Fruit fly (Drosophila melanogaster) whole organism, embryonic: Measurements from ENCODE around the gene Arp2.

Experiments
- Asciz ChIP-seq: fragments of 200-800 bp; sonication (Bioruptor generic); optimal IDR thresholded peaks from 2 replicates; lab custom pipeline; 2017; ENCODE audit warnings: missing biosample characterization, mild to moderate bottlenecking, missing genetic modification characterization, missing genetic modification reagents
- CG11247 ChIP-seq: fragments of 200-800 bp; sonication (Bioruptor generic); IDR thresholded peaks from 2 replicates; pipeline ENCODE4 v1.3.6; 2022; ENCODE audit warnings: missing biosample characterization, missing genetic modification characterization
- CG11723 ChIP-seq: fragments of 200-800 bp; sonication (Bioruptor generic); optimal IDR thresholded peaks from 2 replicates; lab custom pipeline; 2017; ENCODE audit warnings: missing biosample characterization, mild to moderate bottlenecking, missing genetic modification characterization
- CG12659 ChIP-seq: fragments of 200-800 bp; sonication (Bioruptor generic); optimal IDR thresholded peaks from 3 replicates; lab custom pipeline; 2017; ENCODE audit warnings: mild to moderate bottlenecking, missing biosample characterization, missing genetic modification reagents, missing genetic modification characterization
- CG12744 ChIP-seq: fragments of 200-800 bp; sonication (Bioruptor generic); optimal IDR thresholded peaks from 2 replicates; lab custom pipeline; 2016; ENCODE audit warnings: missing biosample characterization, missing genetic modification characterization
- CG12942 ChIP-seq: fragments of 200-800 bp; sonication (Bioruptor generic); optimal IDR thresholded peaks from 3 replicates; lab custom pipeline; 2016; ENCODE audit warnings: missing biosample characterization, missing genetic modification characterization
- CG13894 ChIP-seq: fragments of 200-800 bp; sonication (Bioruptor generic); optimal IDR thresholded peaks from 3 replicates; lab custom pipeline; 2018; ENCODE audit warnings: missing biosample characterization, mild to moderate bottlenecking, missing genetic modification characterization, moderate library complexity
- CG15011 ChIP-seq: fragments of 200-800 bp; sonication (Bioruptor generic); optimal IDR thresholded peaks from 3 replicates; lab custom pipeline; 2018; ENCODE audit warnings: missing biosample characterization, mild to moderate bottlenecking, missing genetic modification characterization
- CG16863 ChIP-seq: fragments of 200-800 bp; sonication (Bioruptor generic); optimal IDR thresholded peaks from 3 replicates; lab custom pipeline; 2016; ENCODE audit warnings: missing biosample characterization, missing genetic modification characterization
- CG2116 ChIP-seq: fragments of 200-800 bp; sonication (Bioruptor generic); optimal IDR thresholded peaks from 3 replicates; lab custom pipeline; 2018; ENCODE audit warnings: missing biosample characterization, mild to moderate bottlenecking, missing genetic modification characterization
- CG2199 ChIP-seq: fragments of 200-800 bp; sonication (Bioruptor generic); IDR thresholded peaks from 3 replicates; pipeline ENCODE4 v1.3.6; 2022; ENCODE audit warnings: missing biosample characterization, missing genetic modification characterization
- CG3281 ChIP-seq: fragments of 200-800 bp; sonication (Bioruptor generic); optimal IDR thresholded peaks from 3 replicates; lab custom pipeline; 2017; ENCODE audit warnings: missing biosample characterization, mild to moderate bottlenecking, missing genetic modification characterization
- CG3407 ChIP-seq: fragments of 200-800 bp; sonication (Bioruptor generic); optimal IDR thresholded peaks from 2 replicates; lab custom pipeline; 2018; ENCODE audit warnings: missing biosample characterization, mild to moderate bottlenecking, missing genetic modification characterization
- CG4424 ChIP-seq: fragments of 200-800 bp; sonication (Bioruptor generic); optimal IDR thresholded peaks from 3 replicates; lab custom pipeline; 2016; ENCODE audit warnings: missing biosample characterization, missing genetic modification characterization
- CG4730 ChIP-seq: fragments of 200-800 bp; sonication (Bioruptor generic); IDR thresholded peaks from 2 replicates; pipeline ENCODE4 v1.3.6; 2022; ENCODE audit warnings: missing biosample characterization, missing genetic modification characterization
- CG4854 ChIP-seq: fragments of 200-800 bp; sonication (Bioruptor generic); optimal IDR thresholded peaks from 2 replicates; lab custom pipeline; 2016; ENCODE audit warnings: missing biosample characterization, missing genetic modification characterization, inconsistent platforms
- CG5245 ChIP-seq: fragments of 200-800 bp; sonication (Bioruptor generic); optimal IDR thresholded peaks from 3 replicates; lab custom pipeline; 2016; ENCODE audit warnings: missing biosample characterization, missing genetic modification characterization
- CG6689 ChIP-seq: fragments of 200-800 bp; sonication (Bioruptor generic); IDR thresholded peaks from 2 replicates; pipeline ENCODE4 v1.3.6; 2022; ENCODE audit warnings: missing biosample characterization, missing genetic modification characterization
- CG6765 ChIP-seq: fragments of 200-800 bp; sonication (Bioruptor generic); optimal IDR thresholded peaks from 3 replicates; lab custom pipeline; 2017; ENCODE audit warnings: missing biosample characterization, mild to moderate bottlenecking, missing genetic modification characterization
- CG7556 ChIP-seq: fragments of 200-800 bp; sonication (Bioruptor generic); optimal IDR thresholded peaks from 2 replicates; lab custom pipeline; 2017; ENCODE audit warnings: missing biosample characterization, mild to moderate bottlenecking, missing genetic modification characterization
- CG8944 ChIP-seq: fragments of 200-800 bp; sonication (Bioruptor generic); optimal IDR thresholded peaks from 3 replicates; lab custom pipeline; 2016; ENCODE audit warnings: missing biosample characterization, missing genetic modification characterization
- CHES-1-like ChIP-seq: fragments of 200-800 bp; sonication (Bioruptor generic); optimal IDR thresholded peaks from 2 replicates; lab custom pipeline; 2016; ENCODE audit warnings: missing biosample characterization, missing genetic modification characterization
- Chrac-16 ChIP-seq: fragments of 200-800 bp; sonication (Bioruptor generic); optimal IDR thresholded peaks from 3 replicates; lab custom pipeline; 2016; ENCODE audit warnings: missing biosample characterization, missing genetic modification characterization
- Dad ChIP-seq: fragments of 200-800 bp; sonication (Bioruptor generic); optimal IDR thresholded peaks from 3 replicates; lab custom pipeline; 2016; ENCODE audit warnings: missing biosample characterization, missing genetic modification characterization
- Dip3 ChIP-seq: fragments of 200-800 bp; sonication (Bioruptor generic); optimal IDR thresholded peaks from 3 replicates; lab custom pipeline; 2016; ENCODE audit warnings: missing biosample characterization, missing genetic modification characterization
- Ets65A ChIP-seq: fragments of 200-800 bp; sonication (Bioruptor generic); peaks from one replicate; lab custom pipeline; 2016; ENCODE audit warnings: missing biosample characterization, missing genetic modification characterization
- Hand ChIP-seq: fragments of 200-800 bp; sonication (Bioruptor generic); optimal IDR thresholded peaks from 2 replicates; lab custom pipeline; 2017; ENCODE audit warnings: mild to moderate bottlenecking, missing biosample characterization, missing genetic modification reagents, missing genetic modification characterization
- Hsf ChIP-seq: fragments of 200-800 bp; sonication (Bioruptor generic); optimal IDR thresholded peaks from 3 replicates; lab custom pipeline; 2016; ENCODE audit warnings: missing biosample characterization, missing genetic modification characterization
- MBD-R2 ChIP-seq: fragments of 200-800 bp; sonication (Bioruptor generic); IDR thresholded peaks from 2 replicates; pipeline ENCODE4 v1.3.6; 2022; ENCODE audit warnings: missing biosample characterization, missing genetic modification characterization
- Nf-YB ChIP-seq: fragments of 200-800 bp; sonication (Bioruptor generic); optimal IDR thresholded peaks from 3 replicates; lab custom pipeline; 2019; ENCODE audit warnings: missing biosample characterization, mild to moderate bottlenecking, missing genetic modification characterization, moderate library complexity
- Pdp1 ChIP-seq, 2 experiments: fragments of 200-800 bp; sonication (Bioruptor generic); optimal IDR thresholded peaks; 3 replicates each; lab custom pipeline; 2016; ENCODE audit warnings: missing biosample characterization in 2 of 2, missing genetic modification characterization in 2 of 2, mild to moderate bottlenecking in 1 of 2, moderate library complexity in 1 of 2
- Scr ChIP-seq: fragments of 200-800 bp; sonication (Bioruptor generic); IDR thresholded peaks from 2 replicates; pipeline ENCODE4 v1.3.6; 2022; ENCODE audit warnings: missing biosample characterization, missing genetic modification characterization; ENCODE audit not compliant: partially characterized antibody
- Sin3A ChIP-seq: fragments of >200 bp; optimal IDR thresholded peaks from 2 replicates; lab custom pipeline; 2018
- Tbp ChIP-seq: fragments of >200 bp; optimal IDR thresholded peaks from 2 replicates; lab custom pipeline; 2018; ENCODE audit warnings: missing biosample characterization, missing genetic modification characterization
- Vsx1 ChIP-seq: fragments of 200-800 bp; sonication (Bioruptor generic); optimal IDR thresholded peaks from 2 replicates; lab custom pipeline; 2017; ENCODE audit warnings: missing biosample characterization, mild to moderate bottlenecking, missing genetic modification characterization, missing genetic modification reagents
- al ChIP-seq: fragments of 200-800 bp; sonication (Bioruptor generic); IDR thresholded peaks from 2 replicates; pipeline ENCODE4 v1.3.6; 2022; ENCODE audit warnings: missing biosample characterization, missing genetic modification characterization
- bab2 ChIP-seq: fragments of 200-800 bp; sonication (Bioruptor generic); optimal IDR thresholded peaks from 2 replicates; lab custom pipeline; 2016; ENCODE audit warnings: missing biosample characterization, missing genetic modification characterization
- btn ChIP-seq: fragments of 200-800 bp; sonication (Bioruptor generic); optimal IDR thresholded peaks from 2 replicates; lab custom pipeline; 2016; ENCODE audit warnings: missing biosample characterization, missing genetic modification characterization
- ci ChIP-seq: fragments of 200-800 bp; sonication (Bioruptor generic); IDR thresholded peaks from 3 replicates; pipeline ENCODE4 v1.3.6; 2022; ENCODE audit warnings: missing biosample characterization, missing genetic modification characterization
- gcm ChIP-seq: fragments of 200-800 bp; sonication (Bioruptor generic); optimal IDR thresholded peaks from 2 replicates; lab custom pipeline; 2019; ENCODE audit warnings: missing biosample characterization, mild to moderate bottlenecking, missing genetic modification characterization, moderate library complexity
- hb ChIP-seq: fragments of 200-800 bp; sonication (Bioruptor generic); IDR thresholded peaks from 3 replicates; pipeline ENCODE4 v1.3.6; 2022; ENCODE audit warnings: missing biosample characterization, missing genetic modification characterization; ENCODE audit not compliant: partially characterized antibody
- luna ChIP-seq: fragments of 200-800 bp; sonication (Bioruptor generic); optimal IDR thresholded peaks from 2 replicates; lab custom pipeline; 2016; ENCODE audit warnings: missing biosample characterization, missing genetic modification characterization
- maf-S ChIP-seq: fragments of 200-800 bp; sonication (Bioruptor generic); optimal IDR thresholded peaks from 2 replicates; lab custom pipeline; 2016; ENCODE audit warnings: missing biosample characterization, missing genetic modification characterization
- pho ChIP-seq: fragments of 200-800 bp; sonication (Bioruptor generic); optimal IDR thresholded peaks from 2 replicates; lab custom pipeline; 2016; ENCODE audit warnings: missing biosample characterization, missing genetic modification characterization
- prd ChIP-seq, 3 experiments: fragments of >200 bp in 2 of 3; fragments of 200-800 bp in 1 of 3; sonication (Bioruptor generic) in 1 of 3; optimal IDR thresholded peaks in 2 of 3; IDR thresholded peaks in 1 of 3; 2 replicates in 2 of 3; 3 replicates in 1 of 3; pipeline versions ENCODE4 v1.3.6 to Lab custom; 2017 to 2022; ENCODE audit warnings: missing biosample characterization in 1 of 3, missing genetic modification characterization in 1 of 3
- pum ChIP-seq: fragments of 200-800 bp; sonication (Bioruptor generic); optimal IDR thresholded peaks from 2 replicates; lab custom pipeline; 2016; ENCODE audit warnings: missing biosample characterization, missing genetic modification characterization
- salm ChIP-seq: fragments of 200-800 bp; sonication (Bioruptor generic); optimal IDR thresholded peaks from 2 replicates; lab custom pipeline; 2018; ENCODE audit warnings: missing biosample characterization, mild to moderate bottlenecking, missing genetic modification characterization
- schlank ChIP-seq: fragments of 200-800 bp; sonication (Bioruptor generic); optimal IDR thresholded peaks from 2 replicates; lab custom pipeline; 2018; ENCODE audit warnings: missing biosample characterization, mild to moderate bottlenecking, missing genetic modification characterization
- tap ChIP-seq: fragments of 200-800 bp; optimal IDR thresholded peaks from 3 replicates; lab custom pipeline; 2019; ENCODE audit warnings: missing biosample characterization, mild to moderate bottlenecking, missing genetic modification characterization, moderate library complexity
- tup ChIP-seq: fragments of 200-800 bp; sonication (Bioruptor generic); optimal IDR thresholded peaks from 2 replicates; lab custom pipeline; 2016; ENCODE audit warnings: missing biosample characterization, mild to moderate bottlenecking, missing genetic modification characterization, moderate library complexity
- wor ChIP-seq: fragments of 200-800 bp; sonication (Bioruptor generic); IDR thresholded peaks from 2 replicates; pipeline ENCODE4 v1.3.6; 2022; ENCODE audit warnings: missing biosample characterization, missing genetic modification characterization
- zen ChIP-seq: fragments of 200-800 bp; sonication (Bioruptor generic); optimal IDR thresholded peaks from 3 replicates; lab custom pipeline; 2018; ENCODE audit warnings: missing biosample characterization, mild to moderate bottlenecking, missing genetic modification characterization, moderate library complexity

Arp2 gene

DNA sequence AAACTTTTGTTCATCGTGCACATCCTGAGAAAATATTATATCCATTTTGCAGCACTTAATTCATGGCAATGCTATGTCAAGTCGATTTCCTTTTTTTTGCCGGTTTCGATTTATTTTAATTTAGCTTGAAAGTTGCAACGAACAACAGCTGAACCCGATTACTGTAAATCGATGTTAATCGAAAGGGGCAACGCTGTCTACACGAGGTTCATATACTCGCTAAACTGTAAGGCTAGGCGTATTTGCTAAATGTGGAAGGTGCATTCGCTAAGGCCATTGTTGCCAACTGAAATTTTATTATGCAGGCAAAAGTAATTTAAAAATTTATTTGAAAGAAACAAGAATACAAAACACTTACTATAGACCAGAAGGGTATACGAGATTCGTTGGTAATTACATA, 6.4 kb downstream of the Arp2 start, which contains the start of gene CG9902 (continued):
- TF ChIP-seq Chrac-16 (GFP tag; lab: Kevin White, UChicago), result no peak
- TF ChIP-seq CG2199 (GFP tag; lab: Robert Waterston, UW), result peak; percentile 75; the same call in 2 of the 3 replicates
- TF ChIP-seq bab2 (GFP tag; lab: Kevin White, UChicago), result peak; percentile 1
- TF ChIP-seq Hsf (GFP tag; lab: Kevin White, UChicago), result no peak
- TF ChIP-seq ci (GFP tag; lab: Robert Waterston, UW), result no peak
- no peak for TF ChIP-seq CG5245 (GFP tag; lab: Kevin White, UChicago)
- no peak for TF ChIP-seq CG3281 (GFP tag; lab: Kevin White, UChicago)
- peak; percentile 98 for TF ChIP-seq CG2116
- TF ChIP-seq luna (GFP tag; lab: Kevin White, UChicago), result no peak
- peak; percentile 2 for TF ChIP-seq Sin3A (lab: Kevin White, UChicago)
- TF ChIP-seq CG15011 (GFP tag; lab: Kevin White, UChicago), result no peak
- TF ChIP-seq CG12744 (GFP tag; lab: Kevin White, UChicago), result peak; percentile 2
- peak; percentile 72 for TF ChIP-seq Ets65A (GFP tag; lab: Kevin White, UChicago)
- no peak for TF ChIP-seq schlank (tag; lab: Kevin White, UChicago)
- TF ChIP-seq CG4730 (GFP tag; lab: Robert Waterston, UW), result no peak
- TF ChIP-seq wor (GFP tag; lab: Robert Waterston, UW), result no peak
- no peak for TF ChIP-seq pum (GFP tag; lab: Kevin White, UChicago)
- TF ChIP-seq tup (GFP tag; lab: Kevin White, UChicago), result no peak
- no peak for TF ChIP-seq salm
- TF ChIP-seq CG12942 (GFP tag; lab: Kevin White, UChicago), result no peak
- no peak for TF ChIP-seq CHES-1-like
- TF ChIP-seq CG4424 (GFP tag; lab: Kevin White, UChicago), result no peak
- no peak for TF ChIP-seq CG6765 (GFP tag; lab: Kevin White, UChicago)
- TF ChIP-seq CG11723, result no peak
- TF ChIP-seq Tbp, result no peak
- TF ChIP-seq CG16863, result no peak
- no peak for TF ChIP-seq Dip3 (GFP tag; lab: Kevin White, UChicago)
- TF ChIP-seq al (GFP tag; lab: Robert Waterston, UW), result no peak
- TF ChIP-seq Vsx1 (GFP tag; lab: Kevin White, UChicago), result no peak
- peak; percentile 36 for TF ChIP-seq Dad (GFP tag; lab: Kevin White, UChicago)
- no peak for TF ChIP-seq Hand (GFP tag; lab: Kevin White, UChicago)
- TF ChIP-seq pho (GFP tag; lab: Kevin White, UChicago), result peak; percentile 11
- TF ChIP-seq CG13894, result peak; percentile 33
- peak; percentile 87 for TF ChIP-seq MBD-R2 (GFP tag; lab: Robert Waterston, UW)
- no peak for TF ChIP-seq CG6689
- peak; percentile 76 for TF ChIP-seq hb (GFP tag; lab: Robert Waterston, UW)
- no peak for TF ChIP-seq Nf-YB (GFP tag; lab: Kevin White, UChicago)
- TF ChIP-seq CG3407, result no peak
- peak; percentile 71 for TF ChIP-seq Scr (GFP tag; lab: Robert Waterston, UW)
- TF ChIP-seq CG7556, result no peak
- peak; percentile 76 for TF ChIP-seq CG12659 (GFP tag; lab: Kevin White, UChicago)
- no peak for TF ChIP-seq CG8944
- TF ChIP-seq gcm (GFP tag; lab: Kevin White, UChicago), result no peak
- no peak for TF ChIP-seq CG11247 (GFP tag; lab: Robert Waterston, UW)
- TF ChIP-seq zen (tag; lab: Kevin White, UChicago), result peak; percentile 58
- TF ChIP-seq tap (tag; lab: Kevin White, UChicago), result no peak
- peak; percentile 96 for TF ChIP-seq CG4854 (GFP tag; lab: Kevin White, UChicago)
- TF ChIP-seq prd (optimal IDR thresholded peaks at IDR 0.05; lab: Kevin White, UChicago), result no peak
- no peak for TF ChIP-seq prd (GFP tag; IDR thresholded peaks at IDR 0.05; lab: Robert Waterston, UW)
- peak; percentile 7 to 73 for TF ChIP-seq Pdp1 (GFP tag; optimal IDR thresholded peaks at IDR 0.05; lab: Kevin White, UChicago)
- no peak for TF ChIP-seq Asciz (GFP tag; lab: Kevin White, UChicago)
- no peak for TF ChIP-seq btn (GFP tag; lab: Kevin White, UChicago)
- TF ChIP-seq maf-S (GFP tag; lab: Kevin White, UChicago), result no peak
